Fruit fly (Drosophila melanogaster): ENCODE results near the gene eRF3.

The eRF3 gene

DNA sequence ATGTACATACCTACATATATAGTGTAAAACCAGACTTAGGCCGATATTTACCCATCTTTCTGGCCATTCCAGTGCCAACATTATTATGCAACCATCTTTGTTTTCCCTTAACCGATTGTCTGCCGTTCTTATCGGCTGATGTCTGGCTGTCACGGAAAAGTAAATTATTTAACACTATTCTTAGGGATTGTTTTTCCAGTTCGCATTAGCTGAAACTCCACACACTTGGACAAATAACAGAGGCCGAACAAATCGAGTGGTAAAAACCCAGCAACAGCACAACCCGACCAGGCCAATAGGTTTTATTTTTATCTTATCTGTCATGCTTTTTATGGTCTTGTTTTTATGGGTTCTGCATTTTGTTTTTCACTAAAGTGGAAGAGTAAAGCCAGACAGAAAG is 39.3 kb downstream of the eRF3 start (continued):
- no peak for TF ChIP-seq CrebB (tag; optimal IDR thresholded peaks at IDR 0.05)
- no peak for TF ChIP-seq CG11504 (tag; optimal IDR thresholded peaks at IDR 0.05)
- no peak for TF ChIP-seq CG12299 (tag; optimal IDR thresholded peaks at IDR 0.05)
- no peak for TF ChIP-seq zen (tag; optimal IDR thresholded peaks at IDR 0.05)
- no peak for TF ChIP-seq MESR4 (GFP tag; optimal IDR thresholded peaks at IDR 0.05)
- TF ChIP-seq cad (GFP tag; optimal IDR thresholded peaks at IDR 0.05), result peak; percentile 18
- no peak for TF ChIP-seq CG12236 (GFP tag; optimal IDR thresholded peaks at IDR 0.05)
- no peak for TF ChIP-seq pnt (GFP tag; optimal IDR thresholded peaks at IDR 0.05)
- TF ChIP-seq CG2120 (GFP tag; optimal IDR thresholded peaks at IDR 0.05), result no peak
- no peak for TF ChIP-seq Eip74EF (GFP tag; optimal IDR thresholded peaks at IDR 0.05)
- no peak for TF ChIP-seq Kr (GFP tag; optimal IDR thresholded peaks at IDR 0.05)
- TF ChIP-seq CG1792 (GFP tag; optimal IDR thresholded peaks at IDR 0.05), result no peak
- TF ChIP-seq CG13296 (GFP tag; optimal IDR thresholded peaks at IDR 0.05), result no peak
- TF ChIP-seq BtbVII (GFP tag; optimal IDR thresholded peaks at IDR 0.05), result peak; percentile 43
- no peak for TF ChIP-seq sisA (GFP tag; IDR thresholded peaks at IDR 0.05)
- no peak for TF ChIP-seq Antp (GFP tag; optimal IDR thresholded peaks at IDR 0.05)
- no peak for TF ChIP-seq bowl (GFP tag; IDR thresholded peaks at IDR 0.05)
- TF ChIP-seq tio (GFP tag; optimal IDR thresholded peaks at IDR 0.05), result no peak
- TF ChIP-seq Fer1 (GFP tag; optimal IDR thresholded peaks at IDR 0.05), result peak; percentile 6
- 0 out of 2 replicates have a peak, but pooled peaks have one; percentile 16 for TF ChIP-seq GATAe (GFP tag; conservative IDR thresholded peaks at IDR 0.05)
- peak; percentile 45 for TF ChIP-seq B-H2 (GFP tag; optimal IDR thresholded peaks at IDR 0.05)
- TF ChIP-seq CG10431 (GFP tag; optimal IDR thresholded peaks at IDR 0.05), result no peak
- no peak for TF ChIP-seq CG14710 (tag; optimal IDR thresholded peaks at IDR 0.05)
- peak; percentile 60 for TF ChIP-seq mirr (GFP tag; optimal IDR thresholded peaks at IDR 0.05)
- TF ChIP-seq CG8359 (GFP tag; optimal IDR thresholded peaks at IDR 0.05; ENCODE audit: borderline replicate concordance), result no peak
- TF ChIP-seq CG12071 (GFP tag; optimal IDR thresholded peaks at IDR 0.05), result no peak
- no peak for TF ChIP-seq Nf-YC (tag; optimal IDR thresholded peaks at IDR 0.05)
- TF ChIP-seq eve (GFP tag; optimal IDR thresholded peaks at IDR 0.05), result peak in 1 of 2 experiments; percentile 41
- TF ChIP-seq CG1529 (GFP tag; optimal IDR thresholded peaks at IDR 0.05), result no peak
- no peak for TF ChIP-seq E2f1 (GFP tag; IDR thresholded peaks at IDR 0.05)
- TF ChIP-seq grn (GFP tag; optimal IDR thresholded peaks at IDR 0.05), result no peak
- no peak for TF ChIP-seq CG9727 (GFP tag; optimal IDR thresholded peaks at IDR 0.05)
- no peak for TF ChIP-seq CoRest (tag; optimal IDR thresholded peaks at IDR 0.05)
- no peak for TF ChIP-seq slou (GFP tag; optimal IDR thresholded peaks at IDR 0.05)
- no peak for TF ChIP-seq CG13775 (GFP tag; optimal IDR thresholded peaks at IDR 0.05)
- no peak for TF ChIP-seq Doc3 (GFP tag; IDR thresholded peaks at IDR 0.05; ENCODE audit: partially characterized antibody)
- TF ChIP-seq zfh2 (GFP tag; optimal IDR thresholded peaks at IDR 0.05), result no peak
- no peak for TF ChIP-seq CG6654 (GFP tag; optimal IDR thresholded peaks at IDR 0.05)
- no peak for TF ChIP-seq CTCF (GFP tag; optimal IDR thresholded peaks at IDR 0.05)
- TF ChIP-seq Mrtf (GFP tag; IDR thresholded peaks at IDR 0.05), result no peak
- no peak for TF ChIP-seq Lim3 (GFP tag; IDR thresholded peaks at IDR 0.05)
- TF ChIP-seq CG7745 (tag; optimal IDR thresholded peaks at IDR 0.05), result no peak
- no peak for TF ChIP-seq ftz-f1 (GFP tag; optimal IDR thresholded peaks at IDR 0.05)
- TF ChIP-seq CG5953 (GFP tag; IDR thresholded peaks at IDR 0.05), result no peak
- 0 out of 2 replicates have a peak, but pooled peaks have one; percentile 11 for TF ChIP-seq CG32532 (GFP tag; IDR thresholded peaks at IDR 0.05)
- no peak for TF ChIP-seq CG11723 (GFP tag; optimal IDR thresholded peaks at IDR 0.05)
- TF ChIP-seq h (optimal IDR thresholded peaks at IDR 0.05), result no peak
- no peak for TF ChIP-seq CG17359 (tag; optimal IDR thresholded peaks at IDR 0.05)
- peak; percentile 43 for TF ChIP-seq exex (tag; optimal IDR thresholded peaks at IDR 0.05)
- no peak for TF ChIP-seq chinmo (GFP tag; IDR thresholded peaks at IDR 0.05; ENCODE audit: partially characterized antibody)
- no peak for TF ChIP-seq CG4854 (GFP tag; optimal IDR thresholded peaks at IDR 0.05)
- no peak for TF ChIP-seq CG33213 (GFP tag; optimal IDR thresholded peaks at IDR 0.05)
- TF ChIP-seq CG16815 (GFP tag; optimal IDR thresholded peaks at IDR 0.05), result no peak

All from whole organism, embryonic.